Worm (Caenorhabditis elegans): ENCODE data around the gene H39E23.2.

DNA sequence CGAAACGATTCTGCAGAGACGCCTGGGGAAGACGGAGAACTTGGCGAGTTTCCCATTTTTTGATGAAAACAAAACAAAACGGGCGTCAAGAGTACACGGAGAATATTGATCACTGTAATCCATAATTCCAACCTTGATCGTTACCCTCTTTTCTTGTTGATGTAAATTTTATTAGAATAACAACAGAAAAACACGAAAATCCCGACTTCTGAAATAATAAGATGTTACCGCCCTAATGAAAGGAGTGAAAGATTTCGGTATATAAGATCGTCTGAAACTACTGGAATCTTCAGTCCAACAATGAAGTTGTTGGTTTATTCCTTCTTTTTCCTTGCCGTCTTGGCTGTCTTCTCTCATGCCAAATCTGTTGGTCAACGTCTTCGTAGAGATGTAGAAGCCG, 6.2 kb upstream of the H39E23.2 start, which contains the start of gene D1086.9:
- no peak for TF ChIP-seq aly-2 (tag; optimal IDR thresholded peaks at IDR 0.05)
- no peak for TF ChIP-seq snpc-4 (tag; optimal IDR thresholded peaks at IDR 0.05)
- TF ChIP-seq gei-8 (GFP tag; optimal IDR thresholded peaks at IDR 0.05), result no peak
- no peak for TF ChIP-seq Y75B8A.6 (GFP tag; IDR thresholded peaks at IDR 0.05)
- TF ChIP-seq nhr-11 (tag; optimal IDR thresholded peaks at IDR 0.05), result no peak
- no peak for TF ChIP-seq hlh-11 (tag; optimal IDR thresholded peaks at IDR 0.05)
- no peak for TF ChIP-seq D1046.2 (GFP tag; IDR thresholded peaks at IDR 0.05)
- TF ChIP-seq lin-13 (GFP tag; optimal IDR thresholded peaks at IDR 0.05), result no peak
- no peak for TF ChIP-seq mep-1 (tag; optimal IDR thresholded peaks at IDR 0.05)
- no peak for TF ChIP-seq nhr-6 (tag; optimal IDR thresholded peaks at IDR 0.05)

Measured in whole organism, L4 larva.